Worm (Caenorhabditis elegans) whole organism, midembryonic: ENCODE data around the gene ccch-5.

Experiments
- T22C8.4 ChIP-seq: fragments of 200-800 bp; sonication (Bioruptor generic); IDR thresholded peaks from 2 replicates; pipeline ENCODE4 v1.3.6; 2022; ENCODE audit warnings: missing genetic modification characterization, missing compliant biosample characterization
- cog-1 ChIP-seq: sonication (generic microtip); optimal IDR thresholded peaks from 2 replicates; lab custom pipeline; 2016; ENCODE audit warnings: missing genetic modification characterization, missing compliant biosample characterization
- flt-1 ChIP-seq: fragments of 200-800 bp; sonication (Bioruptor generic); IDR thresholded peaks from 2 replicates; pipeline ENCODE4 v1.3.6; 2022; ENCODE audit warnings: missing genetic modification characterization, missing compliant biosample characterization
- klf-2 ChIP-seq: fragments of 200-800 bp; sonication (Bioruptor generic); conservative IDR thresholded peaks from 2 replicates; pipeline ENCODE4 v1.3.6; 2022; ENCODE audit warnings: missing genetic modification reagents, missing genetic modification characterization, missing compliant biosample characterization
- med-1 ChIP-seq: sonication (generic microtip); optimal IDR thresholded peaks from 2 replicates; lab custom pipeline; 2017; ENCODE audit warnings: missing genetic modification characterization, mild to moderate bottlenecking, missing compliant biosample characterization, antibody characterized with exemption, missing genetic modification reagents; ENCODE audit not compliant: insufficient read depth
- ref-1 ChIP-seq: fragments of 200-800 bp; sonication (Bioruptor generic); conservative IDR thresholded peaks from 2 replicates; pipeline ENCODE4 v1.3.6; 2022; ENCODE audit warnings: missing genetic modification reagents, missing genetic modification characterization, missing compliant biosample characterization
- tab-1 ChIP-seq: fragments of 200-800 bp; sonication (Bioruptor generic); IDR thresholded peaks from 2 replicates; pipeline ENCODE4 v1.3.6; 2022; ENCODE audit warnings: missing genetic modification characterization, missing compliant biosample characterization
- ztf-23 ChIP-seq: fragments of 200-800 bp; sonication (Bioruptor generic); IDR thresholded peaks from 2 replicates; pipeline ENCODE4 v1.3.6; 2022; ENCODE audit warnings: missing genetic modification reagents, missing genetic modification characterization, missing compliant biosample characterization
- ztf-29 ChIP-seq: fragments of 200-800 bp; sonication (Bioruptor generic); IDR thresholded peaks from 2 replicates; pipeline ENCODE4 v1.3.6; 2022; ENCODE audit warnings: missing genetic modification reagents, missing genetic modification characterization, missing compliant biosample characterization

Gene ccch-5

DNA sequence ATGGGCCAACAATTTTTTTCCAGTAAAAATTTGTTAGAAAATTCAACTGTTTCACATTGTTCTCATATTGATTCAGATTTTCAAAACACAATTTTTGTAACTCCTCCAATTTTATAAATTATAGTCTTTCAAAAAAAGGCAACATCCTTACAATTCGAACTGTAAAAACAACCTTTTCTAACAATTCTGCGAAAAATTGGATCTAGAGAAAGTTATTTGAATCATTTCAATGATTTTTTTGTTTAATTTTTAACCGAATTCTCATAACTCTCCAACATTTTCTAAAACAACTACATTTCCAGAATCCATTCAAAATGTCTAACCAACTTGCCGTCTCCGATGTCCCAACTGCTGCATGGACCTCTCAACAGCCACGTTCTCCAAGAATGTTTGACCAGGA lies at the start of gene ccch-5:
Gene ccch-5 (plus strand): TSS at position 301 of the 400 bp plus-strand sequence.
- no peak for TF ChIP-seq med-1 (GFP tag; lab: Kevin White, UChicago)
- no peak for TF ChIP-seq cog-1 (tag; lab: Kevin White, UChicago)
- no peak for TF ChIP-seq klf-2
- no peak for TF ChIP-seq ztf-23 (GFP tag; lab: Robert Waterston, UW)
- no peak for TF ChIP-seq flt-1 (GFP tag; lab: Robert Waterston, UW)

DNA sequence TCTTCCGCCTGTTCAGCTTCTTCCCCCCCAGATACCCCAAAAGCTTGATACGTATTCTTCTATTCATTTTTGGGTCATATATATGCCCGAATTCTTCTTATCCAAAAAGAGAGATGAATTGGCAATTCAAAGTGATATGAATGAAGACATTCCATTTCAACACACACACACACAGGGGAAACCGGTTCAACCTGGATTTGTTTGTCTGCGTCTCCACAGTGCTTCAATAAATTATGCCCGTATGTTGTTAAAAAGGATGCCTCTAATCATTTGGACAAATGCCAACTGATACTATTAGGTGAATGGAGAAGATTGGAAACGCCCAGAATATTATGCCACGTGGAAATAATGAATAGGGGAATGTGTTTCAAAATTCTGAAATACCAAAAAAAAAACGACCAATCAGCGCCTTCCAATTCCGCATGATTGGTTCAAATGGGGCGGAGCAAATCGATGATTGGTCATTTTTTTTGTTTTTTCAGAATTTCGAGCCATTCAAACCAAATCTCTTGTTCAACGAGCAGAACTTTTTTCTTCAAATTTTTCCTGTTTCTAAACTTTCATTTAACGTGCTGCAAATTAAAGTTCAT lies 49.5 kb upstream of the ccch-5 start:
- TF ChIP-seq ztf-23 (GFP tag; lab: Robert Waterston, UW) (no peak), ref-1 (no peak), cog-1 (tag; lab: Kevin White, UChicago) (no peak), tab-1 (GFP tag; lab: Robert Waterston, UW) (no peak), flt-1 (GFP tag; lab: Robert Waterston, UW) (peak; percentile 20; the same call in 1 of the 2 replicates), med-1 (GFP tag; lab: Kevin White, UChicago) (no peak), klf-2 (no peak), T22C8.4 (no peak), ztf-29 (GFP tag; lab: Robert Waterston, UW) (no peak)

DNA sequence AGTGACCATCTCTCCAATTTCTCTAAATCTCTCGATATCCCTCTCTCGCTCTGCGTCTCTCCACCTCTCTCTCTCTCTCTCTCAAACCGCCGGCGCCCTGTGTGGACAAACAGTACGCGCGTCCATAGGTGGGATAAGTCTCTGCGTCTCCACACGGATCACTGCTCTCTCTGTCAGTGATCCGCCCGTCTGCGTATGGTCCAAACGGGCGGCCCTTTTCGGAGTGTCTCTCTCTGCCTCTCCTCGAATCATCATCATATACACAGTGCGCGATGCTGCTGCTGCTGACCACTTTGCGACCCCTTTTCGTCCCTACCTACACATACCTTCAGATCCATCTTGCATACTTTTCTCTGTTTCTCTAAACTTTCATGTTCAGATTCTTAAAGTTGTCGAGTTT lies 47.1 kb upstream of the ccch-5 start:
- TF ChIP-seq ztf-23 (GFP tag; lab: Robert Waterston, UW) = 0 out of 2 replicates have a peak, but pooled peaks have one; percentile 24
- peak; percentile 16 for TF ChIP-seq cog-1 (tag; lab: Kevin White, UChicago)
- TF ChIP-seq flt-1 (GFP tag; lab: Robert Waterston, UW) = no peak
- TF ChIP-seq tab-1 (GFP tag; lab: Robert Waterston, UW) = 0 out of 2 replicates have a peak, but pooled peaks have one; percentile 23

DNA sequence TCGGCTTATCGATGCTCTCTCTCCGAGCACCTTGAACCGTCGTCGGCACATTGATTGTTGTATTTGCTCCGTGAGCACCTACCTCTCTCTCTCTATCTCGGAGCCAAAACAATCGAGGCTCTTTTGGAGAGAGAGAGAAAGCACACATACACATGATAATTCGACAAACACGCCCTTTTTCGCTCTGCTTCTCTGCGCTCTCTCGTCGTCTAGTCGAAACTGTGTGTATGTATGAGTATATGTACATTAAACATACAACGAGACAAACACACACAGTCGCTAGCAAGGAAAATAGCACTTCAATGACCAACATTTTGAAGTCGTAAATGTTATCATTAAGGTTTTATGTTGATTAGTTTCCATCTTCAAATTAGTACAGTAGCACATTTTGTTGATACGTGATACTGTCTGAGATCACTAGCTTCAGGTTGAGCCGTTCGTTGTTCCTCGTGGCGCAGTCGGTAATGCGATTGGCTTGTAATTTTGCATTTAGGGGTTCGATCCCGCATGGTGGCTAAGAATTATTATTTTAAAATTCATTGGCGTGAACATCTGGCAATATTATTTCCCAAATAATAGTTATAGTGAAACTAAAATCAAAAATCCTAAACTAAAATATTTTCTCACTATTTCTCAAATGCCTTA lies 44.4 kb upstream of the ccch-5 start:
- TF ChIP-seq flt-1 (GFP tag; lab: Robert Waterston, UW) = no peak
- peak; percentile 40 for TF ChIP-seq cog-1 (tag; lab: Kevin White, UChicago)

DNA sequence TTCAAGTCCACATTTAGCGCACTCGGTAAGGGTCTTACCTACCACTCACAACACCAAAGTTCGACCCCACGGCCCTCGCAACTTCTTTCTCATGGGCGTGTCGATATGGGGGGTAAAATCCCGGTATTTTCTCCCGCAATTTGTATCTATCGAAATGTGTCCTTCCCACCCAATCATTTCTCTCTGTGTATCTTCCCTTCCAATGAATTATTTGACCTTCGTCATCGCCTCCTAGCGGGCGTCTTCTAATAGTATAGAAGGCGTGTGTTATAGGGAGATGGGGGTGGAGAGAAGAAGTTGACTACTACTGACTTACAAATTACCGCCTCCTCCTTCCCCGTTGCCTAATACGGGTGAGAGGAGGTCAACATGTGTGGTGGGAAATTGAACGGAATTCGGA lies 42.8 kb upstream of the ccch-5 start:
- TF ChIP-seq med-1 (GFP tag; lab: Kevin White, UChicago) = no peak

DNA sequence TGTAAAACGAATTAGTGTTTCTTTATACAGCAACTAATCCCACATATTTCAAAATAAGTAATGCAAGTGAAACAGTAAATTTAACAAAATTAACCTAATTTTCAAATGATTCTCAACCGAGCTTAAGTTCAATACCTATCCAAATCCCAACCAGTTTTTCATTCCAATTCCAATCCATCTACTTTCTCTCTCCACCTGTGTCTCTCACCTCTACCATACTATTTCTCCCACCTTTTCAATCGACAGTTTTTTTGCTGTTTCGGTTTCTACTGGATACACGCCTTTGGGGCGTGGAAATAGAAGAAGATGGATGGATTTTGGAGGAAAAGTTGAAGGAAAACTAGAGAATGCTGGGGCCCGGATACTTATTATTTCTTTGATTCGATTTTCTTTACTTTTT lies 41.8 kb upstream of the ccch-5 start:
- TF ChIP-seq flt-1 (GFP tag; lab: Robert Waterston, UW) (no peak), ztf-29 (GFP tag; lab: Robert Waterston, UW) (no peak), klf-2 (no peak), T22C8.4 (no peak), ztf-23 (GFP tag; lab: Robert Waterston, UW) (no peak), tab-1 (GFP tag; lab: Robert Waterston, UW) (no peak), med-1 (GFP tag; lab: Kevin White, UChicago) (no peak)

DNA sequence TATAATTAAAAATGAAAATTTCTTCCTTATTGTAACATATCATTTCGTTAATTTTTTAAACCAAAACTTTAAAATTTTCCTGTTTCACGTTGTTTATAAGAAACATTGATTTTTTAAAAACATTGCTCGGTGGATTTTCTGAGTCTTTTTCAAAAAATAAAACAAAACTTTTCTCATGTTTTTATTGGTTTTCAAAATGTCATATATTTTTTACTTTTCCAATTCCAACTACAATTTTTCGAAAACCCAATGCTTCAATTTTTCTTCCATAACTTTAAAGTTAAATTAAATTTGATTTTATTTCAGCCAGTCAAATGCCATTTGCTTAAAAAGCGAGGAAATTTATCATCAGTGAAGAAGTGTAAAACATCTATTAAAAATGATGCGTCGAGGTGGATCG lies 40.2 kb upstream of the ccch-5 start, which contains the start of gene eps-8:
Gene eps-8 (plus strand): TSS at position 301 of the 400 bp plus-strand sequence.
- TF ChIP-seq T22C8.4 = no peak

DNA sequence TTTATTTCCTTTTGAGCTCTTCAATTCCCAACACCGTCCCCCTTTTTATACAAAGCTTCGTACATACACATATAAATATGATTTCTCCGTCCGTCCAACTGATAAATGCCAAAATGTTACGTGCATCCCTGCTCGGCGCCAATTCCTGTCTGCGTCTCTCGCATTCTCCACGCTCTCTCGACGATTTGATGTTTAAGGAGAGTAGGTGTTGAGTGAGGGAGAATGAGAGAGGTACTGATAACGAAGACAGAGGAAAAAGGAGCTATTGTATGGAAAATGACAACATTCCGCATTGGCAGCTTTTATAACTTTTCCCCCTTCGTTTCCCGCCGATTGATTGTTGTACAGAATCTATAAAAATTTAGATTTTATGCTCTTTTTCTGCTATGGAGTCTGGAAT lies 35.6 kb upstream of the ccch-5 start:
- TF ChIP-seq med-1 (GFP tag; lab: Kevin White, UChicago) (no peak), flt-1 (GFP tag; lab: Robert Waterston, UW) (no peak), klf-2 (no peak), ztf-23 (GFP tag; lab: Robert Waterston, UW) (no peak), tab-1 (GFP tag; lab: Robert Waterston, UW) (no peak), T22C8.4 (no peak), ztf-29 (GFP tag; lab: Robert Waterston, UW) (no peak), ref-1 (no peak), cog-1 (tag; lab: Kevin White, UChicago) (no peak)

DNA sequence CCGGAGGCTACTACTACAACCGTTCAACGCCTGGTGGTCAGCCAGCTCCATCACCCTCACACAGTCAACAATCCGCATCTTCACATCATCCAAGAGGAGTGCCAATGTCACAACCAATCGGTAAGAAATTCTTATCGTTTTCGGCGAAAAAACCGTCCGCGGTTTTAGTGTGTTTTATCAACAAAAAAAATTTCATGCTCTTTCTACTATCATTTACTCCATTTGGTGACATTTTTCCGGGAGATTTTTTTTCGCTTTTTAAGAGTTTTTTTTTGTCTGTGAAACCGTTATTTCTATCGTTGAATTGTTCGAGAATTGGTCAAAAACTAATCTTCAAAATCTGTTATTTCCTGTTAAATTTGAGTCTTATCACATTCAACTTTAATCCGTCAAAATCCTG lies 33.8 kb upstream of the ccch-5 start:
- TF ChIP-seq med-1 (GFP tag; lab: Kevin White, UChicago) = no peak
- no peak for TF ChIP-seq ztf-23 (GFP tag; lab: Robert Waterston, UW)
- no peak for TF ChIP-seq ztf-29 (GFP tag; lab: Robert Waterston, UW)
- TF ChIP-seq ref-1 = no peak
- no peak for TF ChIP-seq tab-1 (GFP tag; lab: Robert Waterston, UW)
- TF ChIP-seq T22C8.4 = no peak
- TF ChIP-seq flt-1 (GFP tag; lab: Robert Waterston, UW) = no peak
- TF ChIP-seq klf-2 = no peak
- no peak for TF ChIP-seq cog-1 (tag; lab: Kevin White, UChicago)

DNA sequence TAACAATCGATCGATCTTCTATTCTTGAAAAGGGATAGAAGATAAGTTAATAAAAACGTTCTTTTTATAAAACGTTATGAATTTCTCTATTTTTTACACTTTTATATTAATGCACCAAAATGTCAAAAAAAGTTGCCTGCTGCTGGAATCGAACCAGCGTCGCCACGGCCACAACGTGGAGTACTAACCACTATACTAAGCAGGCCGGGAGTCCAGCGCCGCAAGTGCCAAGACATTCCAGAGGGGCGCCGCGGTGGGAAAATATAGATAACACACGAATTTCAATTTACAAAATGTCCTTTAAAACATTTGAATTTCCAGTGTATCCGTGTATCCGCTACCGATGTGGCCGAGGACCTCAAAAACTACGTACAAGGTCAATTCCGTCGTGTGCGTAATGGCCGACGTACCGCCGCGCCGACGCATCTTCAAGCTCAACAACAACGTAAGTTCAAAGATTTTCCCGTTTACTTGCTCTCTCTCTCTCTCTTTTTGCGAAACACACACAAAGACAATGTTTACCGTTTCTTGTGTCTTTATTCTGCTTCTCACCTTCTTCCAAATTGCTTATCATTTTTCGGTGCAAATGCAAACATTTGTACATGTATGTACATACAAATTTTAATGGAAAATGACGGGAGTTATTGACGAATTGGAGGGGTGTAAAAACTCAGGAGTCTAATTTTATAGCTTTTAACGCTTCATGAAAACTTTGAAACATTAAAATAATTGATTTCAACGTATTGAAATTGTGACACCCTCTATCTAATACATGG lies 30.3 kb upstream of the ccch-5 start:
- no peak for TF ChIP-seq ztf-23 (GFP tag; lab: Robert Waterston, UW)
- no peak for TF ChIP-seq flt-1 (GFP tag; lab: Robert Waterston, UW)
- no peak for TF ChIP-seq T22C8.4
- no peak for TF ChIP-seq ref-1
- no peak for TF ChIP-seq med-1 (GFP tag; lab: Kevin White, UChicago)
- no peak for TF ChIP-seq cog-1 (tag; lab: Kevin White, UChicago)
- no peak for TF ChIP-seq tab-1 (GFP tag; lab: Robert Waterston, UW)
- TF ChIP-seq klf-2 = no peak
- TF ChIP-seq ztf-29 (GFP tag; lab: Robert Waterston, UW) = no peak
